Worm (Caenorhabditis elegans): ENCODE measurements around the gene tag-307.

DNA sequence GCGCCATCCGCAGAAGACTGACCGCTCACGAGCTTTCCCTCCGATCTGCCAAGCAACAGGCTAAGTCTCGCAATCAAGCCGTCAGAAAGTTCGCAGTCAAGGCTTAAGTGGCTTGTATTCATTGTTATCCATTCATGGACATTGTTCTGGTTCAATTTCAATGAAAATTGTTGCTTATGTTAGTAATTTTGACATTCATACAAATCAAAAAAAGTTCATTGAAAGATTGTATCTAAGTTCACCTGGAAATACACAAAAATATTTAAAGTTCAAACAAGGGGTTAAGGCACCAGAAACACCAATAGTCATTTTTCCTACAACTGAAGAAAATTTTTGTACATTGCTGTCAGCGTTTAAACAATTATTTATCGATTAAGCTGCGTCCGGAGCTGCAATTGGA lies 1.6 kb downstream of the tag-307 start:
- TF ChIP-seq unc-120 (tag; optimal IDR thresholded peaks at IDR 0.05; ENCODE audit: poor library complexity, severe bottlenecking) (no peak), nhr-12 (tag; optimal IDR thresholded peaks at IDR 0.05) (no peak), blmp-1 (tag; optimal IDR thresholded peaks at IDR 0.05) (no peak), snpc-4 (tag; optimal IDR thresholded peaks at IDR 0.05) (no peak), lsy-2 (tag; optimal IDR thresholded peaks at IDR 0.05) (no peak), ztf-11 (tag; optimal IDR thresholded peaks at IDR 0.05) (no peak)

Measured in whole organism, mixed stage, embryonic.